Fruit fly (Drosophila melanogaster): ENCODE results near the gene gammaSnap2.

DNA sequence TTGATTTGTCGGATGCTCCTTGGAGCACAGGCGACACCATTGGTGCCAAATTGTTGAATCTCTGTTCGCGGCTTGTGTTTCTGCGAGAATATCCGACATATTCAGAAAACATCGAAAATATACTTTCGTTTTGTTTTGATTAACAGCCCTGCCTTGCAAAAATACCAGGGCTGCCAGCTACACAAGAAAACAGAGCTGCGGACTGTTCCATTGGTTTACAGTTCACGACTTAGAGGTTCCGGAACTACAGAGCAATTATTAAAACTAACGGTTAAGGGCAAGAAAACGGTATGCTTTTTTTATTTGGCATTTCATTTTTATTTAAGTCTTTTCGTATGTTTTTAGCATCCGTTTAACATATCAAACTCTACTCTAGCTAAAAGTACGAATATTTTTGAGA lies 40.0 kb upstream of the gammaSnap2 start, which contains the start of gene CG6254:
- TF ChIP-seq CG10431 (GFP tag; optimal IDR thresholded peaks at IDR 0.05) (no peak), insv (GFP tag; optimal IDR thresholded peaks at IDR 0.05) (no peak)

Data from whole organism, embryonic.